Fruit fly (Drosophila melanogaster) whole organism, pupa: ENCODE results near the gene milt.

ENCODE experiments used
- CG12605 ChIP-seq: fragments of 200-800 bp; sonication (Bioruptor generic); IDR thresholded peaks from 2 replicates; pipeline ENCODE4 v1.3.6; 2022; ENCODE audit warnings: missing biosample characterization, missing genetic modification characterization
- CG14655 ChIP-seq: fragments of 200-800 bp; sonication (Bioruptor generic); optimal IDR thresholded peaks from 3 replicates; lab custom pipeline; 2017; ENCODE audit warnings: mild to moderate bottlenecking, missing biosample characterization, missing genetic modification reagents, missing genetic modification characterization
- CG15710 ChIP-seq: fragments of 200-800 bp; sonication (Bioruptor generic); optimal IDR thresholded peaks from 2 replicates; lab custom pipeline; 2018; ENCODE audit warnings: missing biosample characterization, mild to moderate bottlenecking, missing genetic modification characterization, moderate library complexity
- CG32121 ChIP-seq: fragments of 200-800 bp; sonication (Bioruptor generic); IDR thresholded peaks from 2 replicates; pipeline ENCODE4 v1.3.6; 2022; ENCODE audit warnings: missing biosample characterization, missing genetic modification characterization
- CG4496 ChIP-seq: fragments of 200-800 bp; sonication (Bioruptor generic); IDR thresholded peaks from 3 replicates; pipeline ENCODE4 v1.3.6; 2022; ENCODE audit warnings: missing biosample characterization, missing genetic modification characterization
- CG8159 ChIP-seq: fragments of 200-800 bp; sonication (Bioruptor generic); optimal IDR thresholded peaks from 3 replicates; lab custom pipeline; 2018; ENCODE audit warnings: missing biosample characterization, mild to moderate bottlenecking, missing genetic modification characterization, moderate library complexity
- CG8301 ChIP-seq: fragments of 200-800 bp; sonication (Bioruptor generic); optimal IDR thresholded peaks from 2 replicates; lab custom pipeline; 2018; ENCODE audit warnings: missing biosample characterization, mild to moderate bottlenecking, missing genetic modification characterization
- CG9948 ChIP-seq: fragments of 200-800 bp; sonication (Bioruptor generic); optimal IDR thresholded peaks from 2 replicates; lab custom pipeline; 2018; ENCODE audit warnings: missing biosample characterization, mild to moderate bottlenecking, missing genetic modification characterization, moderate library complexity
- D1 ChIP-seq: fragments of 200-800 bp; sonication (Bioruptor generic); optimal IDR thresholded peaks from 2 replicates; lab custom pipeline; 2018; ENCODE audit warnings: missing biosample characterization, mild to moderate bottlenecking, missing genetic modification characterization, moderate library complexity
- Pif1A ChIP-seq: fragments of 200-800 bp; sonication (Bioruptor generic); optimal IDR thresholded peaks from 3 replicates; lab custom pipeline; 2016; ENCODE audit warnings: missing biosample characterization, missing genetic modification characterization
- Pif1B ChIP-seq: fragments of 200-800 bp; sonication (Bioruptor generic); optimal IDR thresholded peaks from 3 replicates; lab custom pipeline; 2016; ENCODE audit warnings: missing biosample characterization, missing genetic modification characterization
- Snoo ChIP-seq: fragments of 200-800 bp; sonication (Bioruptor generic); optimal IDR thresholded peaks from 3 replicates; lab custom pipeline; 2017; ENCODE audit warnings: missing biosample characterization, mild to moderate bottlenecking, missing genetic modification characterization, inconsistent platforms
- fd96Ca ChIP-seq: fragments of 200-800 bp; sonication (Bioruptor generic); IDR thresholded peaks from 3 replicates; pipeline ENCODE4 v1.3.6; 2022; ENCODE audit warnings: missing biosample characterization, missing genetic modification characterization
- gl ChIP-seq: fragments of 200-800 bp; sonication (Bioruptor generic); optimal IDR thresholded peaks from 2 replicates; lab custom pipeline; 2018; ENCODE audit warnings: missing biosample characterization, mild to moderate bottlenecking, missing genetic modification characterization

DNA sequence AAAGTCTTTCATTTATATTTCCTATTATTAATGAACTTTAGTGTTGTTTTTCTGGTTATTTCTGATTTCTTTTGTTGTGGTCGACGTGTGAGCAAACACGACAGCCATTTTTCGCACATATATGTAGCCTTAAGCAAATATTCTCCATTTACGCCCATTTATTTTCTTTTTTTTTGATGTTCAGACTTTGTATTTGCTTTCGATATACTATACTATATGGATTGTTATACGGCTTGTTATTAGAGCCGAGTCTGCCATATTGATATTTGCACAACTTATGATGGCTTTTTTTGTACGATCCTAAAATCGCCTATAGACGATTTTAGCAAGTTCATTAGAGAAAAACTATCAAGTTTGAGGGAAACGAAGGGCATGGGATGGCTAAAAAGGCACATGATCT, 10.1 kb downstream of the milt start:
- TF ChIP-seq CG8301 (tag; lab: Kevin White, UChicago) (no peak), CG9948 (no peak), CG15710 (tag; lab: Kevin White, UChicago) (no peak), CG14655 (GFP tag; lab: Kevin White, UChicago) (no peak), D1 (tag; lab: Kevin White, UChicago) (no peak), gl (tag; lab: Kevin White, UChicago) (no peak), Snoo (tag; lab: Kevin White, UChicago) (no peak), Pif1B (no peak), fd96Ca (GFP tag; lab: Robert Waterston, UW) (no peak), CG32121 (GFP tag; lab: Robert Waterston, UW) (no peak), CG12605 (GFP tag; lab: Robert Waterston, UW) (no peak), CG4496 (GFP tag; lab: Robert Waterston, UW) (no peak), CG8159 (tag; lab: Kevin White, UChicago) (no peak), Pif1A (GFP tag; lab: Kevin White, UChicago) (no peak)
